Fruit fly (Drosophila melanogaster) whole organism, embryonic: ENCODE results near the gene bbg.

Experiments used
- Atf6 ChIP-seq: fragments of 200-800 bp; sonication (Bioruptor generic); IDR thresholded peaks from 2 replicates; pipeline ENCODE4 v1.3.6; 2022; ENCODE audit warnings: missing biosample characterization, missing genetic modification characterization
- CG10543 ChIP-seq: fragments of 200-800 bp; sonication (Bioruptor generic); optimal IDR thresholded peaks from 3 replicates; lab custom pipeline; 2017; ENCODE audit warnings: missing biosample characterization, mild to moderate bottlenecking, missing genetic modification characterization, moderate library complexity
- CG10959 ChIP-seq: fragments of 200-800 bp; sonication (Bioruptor generic); IDR thresholded peaks from 2 replicates; pipeline ENCODE4 v1.3.6; 2022; ENCODE audit warnings: missing biosample characterization, missing genetic modification characterization
- CG11504 ChIP-seq: fragments of 200-800 bp; sonication (Bioruptor generic); optimal IDR thresholded peaks from 3 replicates; lab custom pipeline; 2019; ENCODE audit warnings: missing biosample characterization, mild to moderate bottlenecking, missing genetic modification characterization, moderate library complexity
- CG12104 ChIP-seq: fragments of 200-800 bp; sonication (Bioruptor generic); optimal IDR thresholded peaks from 3 replicates; lab custom pipeline; 2016; ENCODE audit warnings: missing biosample characterization, missing genetic modification characterization
- CG13123 ChIP-seq: fragments of 200-800 bp; sonication (Bioruptor generic); optimal IDR thresholded peaks from 2 replicates; lab custom pipeline; 2016; ENCODE audit warnings: missing biosample characterization, missing genetic modification characterization
- CG13296 ChIP-seq: fragments of 200-800 bp; sonication (Bioruptor generic); optimal IDR thresholded peaks from 3 replicates; lab custom pipeline; 2018; ENCODE audit warnings: missing biosample characterization, mild to moderate bottlenecking, missing genetic modification characterization
- CG13624 ChIP-seq: fragments of 200-800 bp; sonication (Bioruptor generic); optimal IDR thresholded peaks from 2 replicates; lab custom pipeline; 2016; ENCODE audit warnings: missing biosample characterization, missing genetic modification characterization
- CG17359 ChIP-seq: fragments of 200-800 bp; sonication (Bioruptor generic); optimal IDR thresholded peaks from 3 replicates; lab custom pipeline; 2018; ENCODE audit warnings: missing biosample characterization, mild to moderate bottlenecking, missing genetic modification characterization, moderate library complexity
- CG18262 ChIP-seq: fragments of 200-800 bp; optimal IDR thresholded peaks from 3 replicates; lab custom pipeline; 2019; ENCODE audit warnings: missing biosample characterization, mild to moderate bottlenecking, missing genetic modification characterization, moderate library complexity
- CG2120 ChIP-seq: fragments of 200-800 bp; sonication (Bioruptor generic); optimal IDR thresholded peaks from 3 replicates; lab custom pipeline; 2016; ENCODE audit warnings: missing biosample characterization, missing genetic modification characterization
- CG2199 ChIP-seq: fragments of 200-800 bp; sonication (Bioruptor generic); IDR thresholded peaks from 3 replicates; pipeline ENCODE4 v1.3.6; 2022; ENCODE audit warnings: missing biosample characterization, missing genetic modification characterization
- CG2712 ChIP-seq: fragments of 200-800 bp; optimal IDR thresholded peaks from 3 replicates; lab custom pipeline; 2019; ENCODE audit warnings: missing biosample characterization, mild to moderate bottlenecking, missing genetic modification characterization, moderate library complexity
- CG6654 ChIP-seq: fragments of 200-800 bp; sonication (Bioruptor generic); optimal IDR thresholded peaks from 2 replicates; lab custom pipeline; 2017; ENCODE audit warnings: missing biosample characterization, mild to moderate bottlenecking, missing genetic modification characterization
- CG6813 ChIP-seq: fragments of 200-800 bp; sonication (Bioruptor generic); optimal IDR thresholded peaks from 2 replicates; lab custom pipeline; 2017; ENCODE audit warnings: missing biosample characterization, missing genetic modification characterization, mild to moderate bottlenecking, moderate library complexity, missing genetic modification reagents
- CG7271 ChIP-seq: fragments of 200-800 bp; sonication (Bioruptor generic); optimal IDR thresholded peaks from 2 replicates; lab custom pipeline; 2018; ENCODE audit warnings: missing biosample characterization, mild to moderate bottlenecking, missing genetic modification characterization, moderate library complexity
- CG7745 ChIP-seq: fragments of 200-800 bp; sonication (Bioruptor generic); optimal IDR thresholded peaks from 2 replicates; lab custom pipeline; 2018; ENCODE audit warnings: missing biosample characterization, mild to moderate bottlenecking, missing genetic modification characterization, moderate library complexity
- CG8281 ChIP-seq: fragments of 200-800 bp; sonication (Bioruptor generic); optimal IDR thresholded peaks from 2 replicates; lab custom pipeline; 2018; ENCODE audit warnings: missing biosample characterization, mild to moderate bottlenecking, missing genetic modification characterization, moderate library complexity
- CG8765 ChIP-seq: fragments of 200-800 bp; sonication (Bioruptor generic); IDR thresholded peaks from 2 replicates; pipeline ENCODE4 v1.3.6; 2022; ENCODE audit warnings: missing biosample characterization, missing genetic modification characterization
- CG8924 ChIP-seq: fragments of 200-800 bp; optimal IDR thresholded peaks from 3 replicates; lab custom pipeline; 2019; ENCODE audit warnings: missing biosample characterization, mild to moderate bottlenecking, missing genetic modification characterization, moderate library complexity
- CG9727 ChIP-seq: fragments of 200-800 bp; sonication (Bioruptor generic); optimal IDR thresholded peaks from 3 replicates; lab custom pipeline; 2017; ENCODE audit warnings: missing biosample characterization, mild to moderate bottlenecking, missing genetic modification characterization
- D ChIP-seq, 2 experiments: fragments of 200-800 bp in 1 of 2; fragments of >200 bp in 1 of 2; sonication (Bioruptor generic) in 1 of 2; optimal IDR thresholded peaks; 2 replicates in 1 of 2; 3 replicates in 1 of 2; lab custom pipeline; 2017; ENCODE audit warnings: mild to moderate bottlenecking in 1 of 2, missing biosample characterization in 1 of 2, missing genetic modification characterization in 1 of 2, missing genetic modification reagents in 1 of 2
- D19B ChIP-seq: fragments of 200-800 bp; sonication (Bioruptor generic); optimal IDR thresholded peaks from 2 replicates; lab custom pipeline; 2017; ENCODE audit warnings: missing biosample characterization, mild to moderate bottlenecking, missing genetic modification characterization
- Drgx ChIP-seq: fragments of 200-800 bp; sonication (Bioruptor generic); IDR thresholded peaks from 2 replicates; pipeline ENCODE4 v1.3.6; 2022; ENCODE audit warnings: missing biosample characterization, missing genetic modification characterization
- HLH3B ChIP-seq: fragments of 200-800 bp; sonication (Bioruptor generic); IDR thresholded peaks from 2 replicates; pipeline ENCODE4 v1.3.6; 2022; ENCODE audit warnings: missing biosample characterization, missing genetic modification characterization
- Hr78 ChIP-seq, 2 experiments: fragments of 200-800 bp in 1 of 2; fragments of >200 bp in 1 of 2; sonication (Bioruptor generic) in 1 of 2; optimal IDR thresholded peaks; 2 replicates each; lab custom pipeline; 2017 to 2019; ENCODE audit warnings: missing biosample characterization in 2 of 2, missing genetic modification characterization in 2 of 2, mild to moderate bottlenecking in 1 of 2, moderate library complexity in 1 of 2
- Jarid2 ChIP-seq: fragments of 200-800 bp; sonication (Bioruptor generic); optimal IDR thresholded peaks from 3 replicates; lab custom pipeline; 2017; ENCODE audit warnings: mild to moderate bottlenecking, missing biosample characterization, missing genetic modification reagents, missing genetic modification characterization
- MESR4 ChIP-seq: fragments of 200-800 bp; sonication (Bioruptor generic); optimal IDR thresholded peaks from 2 replicates; lab custom pipeline; 2018; ENCODE audit warnings: missing biosample characterization, mild to moderate bottlenecking, missing genetic modification characterization, moderate library complexity
- Mes4 ChIP-seq: fragments of 200-800 bp; sonication (Bioruptor generic); optimal IDR thresholded peaks from 2 replicates; lab custom pipeline; 2016; ENCODE audit warnings: missing biosample characterization, missing genetic modification characterization
- Opbp ChIP-seq: fragments of 200-800 bp; sonication (Bioruptor generic); IDR thresholded peaks from 3 replicates; pipeline ENCODE4 v1.3.6; 2022; ENCODE audit warnings: missing biosample characterization, missing genetic modification characterization; ENCODE audit not compliant: partially characterized antibody
- Rx ChIP-seq: fragments of 200-800 bp; sonication (Bioruptor generic); IDR thresholded peaks from 2 replicates; pipeline ENCODE4 v1.3.6; 2022; ENCODE audit warnings: missing biosample characterization, missing genetic modification characterization
- abd-A ChIP-seq: fragments of 200-800 bp; sonication (Bioruptor generic); optimal IDR thresholded peaks from 3 replicates; lab custom pipeline; 2019; ENCODE audit warnings: missing biosample characterization, mild to moderate bottlenecking, missing genetic modification characterization, moderate library complexity
- ac ChIP-seq: fragments of 200-800 bp; sonication (Bioruptor generic); optimal IDR thresholded peaks from 3 replicates; lab custom pipeline; 2017; ENCODE audit warnings: missing biosample characterization, mild to moderate bottlenecking, missing genetic modification characterization
- bowl ChIP-seq: fragments of 200-800 bp; sonication (Bioruptor generic); IDR thresholded peaks from 2 replicates; pipeline ENCODE4 v1.3.6; 2022; ENCODE audit warnings: missing biosample characterization, missing genetic modification characterization
- ci ChIP-seq: fragments of 200-800 bp; sonication (Bioruptor generic); IDR thresholded peaks from 3 replicates; pipeline ENCODE4 v1.3.6; 2022; ENCODE audit warnings: missing biosample characterization, missing genetic modification characterization
- dimm ChIP-seq: fragments of 200-800 bp; sonication (Bioruptor generic); IDR thresholded peaks from 2 replicates; pipeline ENCODE4 v1.3.6; 2022; ENCODE audit warnings: missing biosample characterization, missing genetic modification characterization
- dmrt99B ChIP-seq: fragments of 200-800 bp; sonication (Bioruptor generic); optimal IDR thresholded peaks from 2 replicates; lab custom pipeline; 2018; ENCODE audit warnings: missing biosample characterization, mild to moderate bottlenecking, missing genetic modification characterization, moderate library complexity
- grn ChIP-seq: fragments of 200-800 bp; sonication (Bioruptor generic); optimal IDR thresholded peaks from 3 replicates; lab custom pipeline; 2017; ENCODE audit warnings: missing biosample characterization, missing genetic modification characterization
- ind ChIP-seq: fragments of 200-800 bp; sonication (Bioruptor generic); optimal IDR thresholded peaks from 3 replicates; lab custom pipeline; 2016; ENCODE audit warnings: missing biosample characterization, missing genetic modification characterization
- lab ChIP-seq: fragments of 200-800 bp; sonication (Bioruptor generic); optimal IDR thresholded peaks from 3 replicates; lab custom pipeline; 2017; ENCODE audit warnings: missing biosample characterization, missing genetic modification characterization, mild to moderate bottlenecking, moderate library complexity, missing genetic modification reagents
- lbe ChIP-seq: fragments of 200-800 bp; sonication (Bioruptor generic); optimal IDR thresholded peaks from 2 replicates; lab custom pipeline; 2016; ENCODE audit warnings: missing biosample characterization, mild to moderate bottlenecking, missing genetic modification characterization
- nau ChIP-seq: fragments of 200-800 bp; sonication (Bioruptor generic); optimal IDR thresholded peaks from 3 replicates; lab custom pipeline; 2017; ENCODE audit warnings: missing biosample characterization, mild to moderate bottlenecking, missing genetic modification characterization, missing genetic modification reagents
- phol ChIP-seq: fragments of 200-800 bp; sonication (Bioruptor generic); optimal IDR thresholded peaks from 3 replicates; lab custom pipeline; 2018; ENCODE audit warnings: missing biosample characterization, mild to moderate bottlenecking, missing genetic modification characterization, moderate library complexity
- sqz ChIP-seq: fragments of 200-800 bp; sonication (Bioruptor generic); optimal IDR thresholded peaks from 3 replicates; lab custom pipeline; 2018; ENCODE audit warnings: missing biosample characterization, mild to moderate bottlenecking, missing genetic modification characterization

The bbg gene

dm6 chr3L:14544987-14545943 lies 9.2 kb upstream of the bbg start (continued):
- TF ChIP-seq CG8765 (GFP tag; lab: Robert Waterston, UW) (no peak), CG11504 (tag; lab: Kevin White, UChicago) (peak; percentile 82), D19B (GFP tag; lab: Kevin White, UChicago) (no peak), dimm (GFP tag; lab: Robert Waterston, UW) (no peak), CG13624 (GFP tag; lab: Kevin White, UChicago) (peak; percentile 11), CG2120 (GFP tag; lab: Kevin White, UChicago) (peak; percentile 14), CG2712 (tag; lab: Kevin White, UChicago) (peak; percentile 70), dmrt99B (tag; lab: Kevin White, UChicago) (peak; percentile 80), Atf6 (GFP tag; lab: Robert Waterston, UW) (no peak), CG13296 (peak; percentile 36), lab (GFP tag; lab: Kevin White, UChicago) (peak; percentile 58), CG10959 (GFP tag; lab: Robert Waterston, UW) (no peak), D (optimal IDR thresholded peaks at IDR 0.05; lab: Kevin White, UChicago) (no peak), D (GFP tag; optimal IDR thresholded peaks at IDR 0.05; lab: Kevin White, UChicago) (peak; percentile 65), CG8924 (tag; lab: Kevin White, UChicago) (peak; percentile 69), CG7745 (no peak)
- TF ChIP-seq, all 482 proteins: peak for 186

DNA sequence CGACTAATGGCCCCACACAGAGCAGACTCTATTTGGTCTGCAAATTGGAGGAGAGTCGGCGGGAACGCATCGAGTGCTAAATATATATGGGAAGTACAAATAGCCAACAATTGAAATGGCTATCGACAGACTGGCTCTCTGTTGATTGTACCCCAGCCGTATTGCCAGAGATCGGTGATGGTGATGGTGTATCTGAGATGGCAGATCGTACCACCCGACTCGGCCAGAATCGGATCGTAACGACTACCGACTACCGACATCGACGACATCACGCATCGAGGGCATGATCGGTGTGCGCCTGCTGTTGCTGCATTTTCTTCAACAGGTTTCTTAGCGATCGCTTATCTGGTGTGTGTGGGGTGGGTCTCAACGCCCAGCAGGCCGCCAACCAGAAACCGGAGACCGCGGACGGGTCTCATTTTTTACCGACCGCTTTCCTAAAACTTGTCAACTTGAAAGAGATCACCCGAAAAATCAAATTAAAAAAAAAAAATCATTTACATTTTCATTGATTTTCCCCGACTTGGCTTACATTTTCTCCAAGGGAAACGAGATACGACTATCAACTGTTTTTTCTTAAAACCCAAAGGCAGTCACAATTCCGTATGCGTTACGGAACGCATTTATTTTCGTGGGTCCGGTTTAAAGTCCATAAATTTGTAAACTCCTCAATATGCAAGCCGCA lies 8.0 kb upstream of the bbg start:
- TF ChIP-seq Hr78 (GFP tag; optimal IDR thresholded peaks at IDR 0.05; lab: Kevin White, UChicago) (no peak), CG12104 (GFP tag; lab: Kevin White, UChicago) (no peak), CG17359 (tag; lab: Kevin White, UChicago) (peak; percentile 46), CG10543 (GFP tag; lab: Kevin White, UChicago) (peak; percentile 52), Mes4 (GFP tag; lab: Kevin White, UChicago) (peak; percentile 1), sqz (GFP tag; lab: Kevin White, UChicago) (peak; percentile 94), nau (peak; percentile 46), grn (GFP tag; lab: Kevin White, UChicago) (peak; percentile 97), abd-A (tag; lab: Kevin White, UChicago) (peak; percentile 79), CG18262 (tag; lab: Kevin White, UChicago) (no peak), ci (GFP tag; lab: Robert Waterston, UW) (peak; percentile 43; the same call in 1 of the 3 replicates), Opbp (no peak), CG2199 (GFP tag; lab: Robert Waterston, UW) (peak; percentile 75; the same call in 1 of the 3 replicates), CG7271 (no peak), lbe (GFP tag; lab: Kevin White, UChicago) (no peak), MESR4 (no peak), CG6813 (GFP tag; lab: Kevin White, UChicago) (peak; percentile 31), bowl (GFP tag; lab: Robert Waterston, UW) (0 out of 2 replicates have a peak, but pooled peaks have one; percentile 6), ac (GFP tag; lab: Kevin White, UChicago) (no peak), phol (no peak), CG8281 (no peak), ind (GFP tag; lab: Kevin White, UChicago) (no peak), Drgx (GFP tag; lab: Robert Waterston, UW) (peak; percentile 64), CG13123 (GFP tag; lab: Kevin White, UChicago) (no peak), Rx (GFP tag; lab: Robert Waterston, UW) (no peak), CG10959 (GFP tag; lab: Robert Waterston, UW) (no peak), CG6654 (GFP tag; lab: Kevin White, UChicago) (no peak), CG9727 (GFP tag; lab: Kevin White, UChicago) (peak; percentile 11), HLH3B (GFP tag; lab: Robert Waterston, UW) (peak; percentile 41; the same call in 1 of the 2 replicates), Jarid2 (GFP tag; lab: Kevin White, UChicago) (peak; percentile 28)
